Fruit fly (Drosophila melanogaster) whole organism, pupa: ENCODE results near the gene Or85a.

Experiments
- CG10348 ChIP-seq: fragments of 200-800 bp; sonication (Bioruptor generic); IDR thresholded peaks from 2 replicates; pipeline ENCODE4 v1.3.6; 2022; ENCODE audit warnings: missing biosample characterization, missing genetic modification characterization
- CG12605 ChIP-seq: fragments of 200-800 bp; sonication (Bioruptor generic); IDR thresholded peaks from 2 replicates; pipeline ENCODE4 v1.3.6; 2022; ENCODE audit warnings: missing biosample characterization, missing genetic modification characterization
- CG13204 ChIP-seq: fragments of 200-800 bp; sonication (Bioruptor generic); optimal IDR thresholded peaks from 2 replicates; lab custom pipeline; 2018; ENCODE audit warnings: missing biosample characterization, mild to moderate bottlenecking, missing genetic modification characterization, moderate library complexity
- CG14655 ChIP-seq: fragments of 200-800 bp; sonication (Bioruptor generic); optimal IDR thresholded peaks from 3 replicates; lab custom pipeline; 2017; ENCODE audit warnings: mild to moderate bottlenecking, missing biosample characterization, missing genetic modification reagents, missing genetic modification characterization
- CG15710 ChIP-seq: fragments of 200-800 bp; sonication (Bioruptor generic); optimal IDR thresholded peaks from 2 replicates; lab custom pipeline; 2018; ENCODE audit warnings: missing biosample characterization, mild to moderate bottlenecking, missing genetic modification characterization, moderate library complexity
- CG17806 ChIP-seq: fragments of 200-800 bp; sonication (Bioruptor generic); optimal IDR thresholded peaks from 2 replicates; lab custom pipeline; 2018; ENCODE audit warnings: missing biosample characterization, mild to moderate bottlenecking, missing genetic modification characterization, moderate library complexity
- CG32121 ChIP-seq: fragments of 200-800 bp; sonication (Bioruptor generic); IDR thresholded peaks from 2 replicates; pipeline ENCODE4 v1.3.6; 2022; ENCODE audit warnings: missing biosample characterization, missing genetic modification characterization
- CG34367 ChIP-seq: fragments of 200-800 bp; sonication (Bioruptor generic); optimal IDR thresholded peaks from 2 replicates; lab custom pipeline; 2018; ENCODE audit warnings: missing biosample characterization, mild to moderate bottlenecking, missing genetic modification characterization
- CG4496 ChIP-seq: fragments of 200-800 bp; sonication (Bioruptor generic); IDR thresholded peaks from 3 replicates; pipeline ENCODE4 v1.3.6; 2022; ENCODE audit warnings: missing biosample characterization, missing genetic modification characterization
- CG8159 ChIP-seq: fragments of 200-800 bp; sonication (Bioruptor generic); optimal IDR thresholded peaks from 3 replicates; lab custom pipeline; 2018; ENCODE audit warnings: missing biosample characterization, mild to moderate bottlenecking, missing genetic modification characterization, moderate library complexity
- CG8301 ChIP-seq: fragments of 200-800 bp; sonication (Bioruptor generic); optimal IDR thresholded peaks from 2 replicates; lab custom pipeline; 2018; ENCODE audit warnings: missing biosample characterization, mild to moderate bottlenecking, missing genetic modification characterization
- CG9948 ChIP-seq: fragments of 200-800 bp; sonication (Bioruptor generic); optimal IDR thresholded peaks from 2 replicates; lab custom pipeline; 2018; ENCODE audit warnings: missing biosample characterization, mild to moderate bottlenecking, missing genetic modification characterization, moderate library complexity
- D1 ChIP-seq: fragments of 200-800 bp; sonication (Bioruptor generic); optimal IDR thresholded peaks from 2 replicates; lab custom pipeline; 2018; ENCODE audit warnings: missing biosample characterization, mild to moderate bottlenecking, missing genetic modification characterization, moderate library complexity
- EcR ChIP-seq: fragments of 200-800 bp; sonication (Bioruptor generic); optimal IDR thresholded peaks from 3 replicates; lab custom pipeline; 2019; ENCODE audit warnings: missing biosample characterization, missing genetic modification characterization, mild to moderate bottlenecking, moderate library complexity, missing genetic modification reagents
- Ets98B ChIP-seq: fragments of 200-800 bp; sonication (Bioruptor generic); IDR thresholded peaks from 2 replicates; pipeline ENCODE4 v1.3.6; 2022; ENCODE audit warnings: missing biosample characterization, missing genetic modification characterization
- Pif1A ChIP-seq: fragments of 200-800 bp; sonication (Bioruptor generic); optimal IDR thresholded peaks from 3 replicates; lab custom pipeline; 2016; ENCODE audit warnings: missing biosample characterization, missing genetic modification characterization
- Pif1B ChIP-seq: fragments of 200-800 bp; sonication (Bioruptor generic); optimal IDR thresholded peaks from 3 replicates; lab custom pipeline; 2016; ENCODE audit warnings: missing biosample characterization, missing genetic modification characterization
- Snoo ChIP-seq: fragments of 200-800 bp; sonication (Bioruptor generic); optimal IDR thresholded peaks from 3 replicates; lab custom pipeline; 2017; ENCODE audit warnings: missing biosample characterization, mild to moderate bottlenecking, missing genetic modification characterization, inconsistent platforms
- fd96Ca ChIP-seq: fragments of 200-800 bp; sonication (Bioruptor generic); IDR thresholded peaks from 3 replicates; pipeline ENCODE4 v1.3.6; 2022; ENCODE audit warnings: missing biosample characterization, missing genetic modification characterization
- gl ChIP-seq: fragments of 200-800 bp; sonication (Bioruptor generic); optimal IDR thresholded peaks from 2 replicates; lab custom pipeline; 2018; ENCODE audit warnings: missing biosample characterization, mild to moderate bottlenecking, missing genetic modification characterization
- rn ChIP-seq: fragments of 200-800 bp; sonication (Bioruptor generic); IDR thresholded peaks from 2 replicates; pipeline ENCODE4 v1.3.6; 2022; ENCODE audit warnings: missing biosample characterization, missing genetic modification characterization

Or85a gene

DNA sequence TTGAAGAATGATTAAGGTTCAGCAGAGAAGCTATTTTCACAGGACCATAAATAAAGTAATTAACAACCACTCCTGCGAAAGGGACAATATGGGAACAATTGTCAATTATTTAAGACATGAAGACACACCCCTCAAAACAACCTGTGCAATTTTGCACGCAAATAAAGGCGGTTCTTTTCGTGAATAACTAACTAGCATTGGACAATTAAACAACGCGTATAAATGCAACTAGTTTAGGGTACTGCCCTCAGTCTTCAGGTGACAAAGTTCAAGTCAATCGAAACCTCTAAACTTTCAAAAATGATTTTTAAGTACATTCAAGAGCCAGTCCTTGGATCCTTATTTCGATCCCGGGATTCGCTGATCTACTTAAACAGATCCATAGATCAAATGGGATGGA, at the start of gene Or85a:
Gene Or85a, plus strand, starts transcription at position 301 of the 400 bp plus-strand sequence.
- TF ChIP-seq Snoo (no peak), CG32121 (GFP tag; lab: Robert Waterston, UW) (no peak), CG12605 (GFP tag; lab: Robert Waterston, UW) (no peak), gl (tag; lab: Kevin White, UChicago) (no peak), CG10348 (GFP tag; lab: Robert Waterston, UW) (no peak), CG4496 (GFP tag; lab: Robert Waterston, UW) (no peak), CG15710 (tag; lab: Kevin White, UChicago) (no peak), CG9948 (tag; lab: Kevin White, UChicago) (no peak), CG13204 (GFP tag; lab: Kevin White, UChicago) (no peak), rn (GFP tag; lab: Robert Waterston, UW) (no peak), CG8301 (tag; lab: Kevin White, UChicago) (no peak), Pif1B (GFP tag; lab: Kevin White, UChicago) (no peak)

DNA sequence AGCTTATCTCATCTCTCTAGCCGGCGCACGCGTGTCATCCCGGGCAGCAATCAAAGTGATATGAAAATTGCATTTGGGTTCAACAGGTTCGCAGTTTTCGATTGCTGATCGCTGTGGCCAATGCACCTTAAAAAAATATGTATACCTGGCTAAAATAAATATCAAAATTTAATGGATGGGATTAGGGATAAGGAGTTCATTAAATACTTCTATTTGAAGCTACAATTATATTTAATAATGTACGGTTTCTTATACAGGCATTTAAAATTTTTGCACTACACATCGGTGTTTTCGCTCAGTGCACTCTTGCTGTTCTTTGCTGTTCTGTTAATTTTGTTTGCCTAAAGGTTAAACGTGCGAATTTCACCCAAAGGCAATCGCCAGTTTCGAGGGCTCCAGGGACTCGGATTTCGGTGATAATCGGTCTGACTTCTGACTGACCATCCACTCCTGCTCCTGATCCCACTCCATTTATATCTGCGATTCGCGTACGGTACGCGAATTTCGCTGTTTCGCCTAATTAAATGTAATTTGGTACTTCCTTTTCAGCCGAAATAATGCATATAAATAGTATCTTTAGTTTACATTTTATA, 48.9 kb upstream of the Or85a start:
- TF ChIP-seq Pif1A (GFP tag; lab: Kevin White, UChicago) (no peak), D1 (tag; lab: Kevin White, UChicago) (no peak), Snoo (peak; percentile 56), CG14655 (GFP tag; lab: Kevin White, UChicago) (no peak), CG8301 (tag; lab: Kevin White, UChicago) (no peak), CG8159 (tag; lab: Kevin White, UChicago) (no peak), rn (GFP tag; lab: Robert Waterston, UW) (no peak), CG12605 (GFP tag; lab: Robert Waterston, UW) (no peak), EcR (GFP tag; lab: Kevin White, UChicago) (no peak)

DNA sequence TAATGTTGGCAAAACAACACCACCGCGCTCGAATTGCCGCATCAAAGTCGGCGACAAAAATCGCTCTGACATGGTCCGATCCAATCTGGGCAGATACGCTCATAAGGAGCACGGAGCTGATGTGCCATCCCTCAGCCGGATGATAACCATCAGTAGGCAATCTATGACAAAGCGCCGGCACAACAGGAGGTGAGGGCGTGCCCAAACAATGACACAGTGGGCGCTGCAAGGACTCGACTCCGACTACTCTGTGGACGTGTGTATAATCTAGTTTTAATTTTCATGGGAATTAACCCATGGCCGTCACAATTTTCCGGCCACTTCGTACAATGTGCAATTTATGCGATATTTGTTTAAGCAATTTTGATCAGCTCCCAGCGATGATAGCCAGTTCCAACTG, 46.5 kb upstream of the Or85a start:
- TF ChIP-seq CG8301 (tag; lab: Kevin White, UChicago) (no peak), Pif1A (GFP tag; lab: Kevin White, UChicago) (no peak), CG10348 (GFP tag; lab: Robert Waterston, UW) (no peak), CG8159 (tag; lab: Kevin White, UChicago) (no peak), CG9948 (tag; lab: Kevin White, UChicago) (no peak)

DNA sequence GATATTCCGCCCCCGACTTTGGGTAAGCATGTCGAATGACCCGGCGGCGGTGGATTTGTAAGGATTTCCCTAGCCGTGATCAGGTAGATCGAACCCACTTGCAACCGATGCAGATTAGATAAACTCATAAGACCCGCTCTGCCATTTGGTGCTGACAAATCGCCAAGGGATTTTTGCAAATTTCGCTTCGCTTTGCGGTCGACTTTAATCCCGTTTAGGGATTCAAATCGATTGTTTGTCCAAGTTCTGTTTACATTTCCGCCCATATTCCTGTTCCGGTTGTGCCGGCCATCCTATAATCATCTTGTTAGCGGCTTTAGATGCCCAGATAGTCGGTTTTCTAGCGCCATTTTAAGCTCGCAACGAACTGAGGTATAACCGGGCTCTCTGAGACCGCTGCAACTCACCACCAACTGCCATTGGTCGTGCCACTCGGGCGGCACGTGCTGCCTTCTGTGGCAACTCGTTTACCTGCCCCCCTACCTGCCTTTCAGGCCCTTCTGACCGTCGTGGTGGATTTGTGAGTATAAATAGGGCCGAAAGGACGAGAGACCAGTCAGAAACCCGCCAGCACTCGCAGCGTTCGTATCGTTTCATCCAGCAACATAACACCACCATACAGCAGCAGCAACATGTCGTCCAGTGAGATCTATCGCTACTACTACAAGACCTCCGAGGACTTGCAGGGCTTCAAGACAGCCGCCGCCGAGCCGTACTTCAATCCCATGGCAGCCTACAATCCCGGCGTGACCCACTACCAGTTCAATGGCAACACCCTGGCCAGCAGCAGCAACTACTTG, 43.9 kb upstream of the Or85a start, which contains the start of gene ato:
Gene ato, plus strand, starts transcription at position 559 of the 800 bp plus-strand sequence.
- TF ChIP-seq D1 (tag; lab: Kevin White, UChicago) (no peak), CG13204 (GFP tag; lab: Kevin White, UChicago) (peak; percentile 18)

DNA sequence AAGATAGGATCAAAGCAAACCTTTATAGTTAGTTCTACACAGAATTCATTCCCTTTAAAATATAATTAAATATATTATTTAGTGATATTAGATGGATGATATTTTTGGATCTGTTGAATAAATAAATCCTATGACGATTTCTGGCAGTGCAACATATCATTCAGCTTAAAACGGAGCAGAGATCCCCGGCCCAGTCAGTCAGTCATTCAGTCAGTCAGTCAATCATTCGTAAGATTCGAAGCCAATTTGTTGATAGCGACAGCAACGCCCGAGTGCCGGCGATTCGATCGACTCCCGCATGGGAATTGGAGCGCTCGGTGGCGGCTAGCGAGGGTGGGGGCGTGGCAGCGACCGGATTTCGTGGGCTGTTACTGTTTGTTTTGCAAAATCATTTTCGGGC, 41.6 kb upstream of the Or85a start:
- no peak for TF ChIP-seq EcR (GFP tag; lab: Kevin White, UChicago)
- no peak for TF ChIP-seq CG8159 (tag; lab: Kevin White, UChicago)
- TF ChIP-seq CG10348 (GFP tag; lab: Robert Waterston, UW): no peak
- TF ChIP-seq rn (GFP tag; lab: Robert Waterston, UW): no peak
- no peak for TF ChIP-seq Ets98B (GFP tag; lab: Robert Waterston, UW)
- TF ChIP-seq CG32121 (GFP tag; lab: Robert Waterston, UW): no peak
- TF ChIP-seq CG17806: no peak
- no peak for TF ChIP-seq CG15710 (tag; lab: Kevin White, UChicago)
- no peak for TF ChIP-seq Pif1B (GFP tag; lab: Kevin White, UChicago)
- no peak for TF ChIP-seq fd96Ca (GFP tag; lab: Robert Waterston, UW)
- TF ChIP-seq gl (tag; lab: Kevin White, UChicago): no peak
- no peak for TF ChIP-seq Snoo
- TF ChIP-seq CG12605 (GFP tag; lab: Robert Waterston, UW): no peak
- no peak for TF ChIP-seq D1 (tag; lab: Kevin White, UChicago)
- no peak for TF ChIP-seq CG4496 (GFP tag; lab: Robert Waterston, UW)
- no peak for TF ChIP-seq CG13204 (GFP tag; lab: Kevin White, UChicago)
- no peak for TF ChIP-seq CG34367 (tag; lab: Kevin White, UChicago)
- TF ChIP-seq, all 21 proteins: peak for 0

DNA sequence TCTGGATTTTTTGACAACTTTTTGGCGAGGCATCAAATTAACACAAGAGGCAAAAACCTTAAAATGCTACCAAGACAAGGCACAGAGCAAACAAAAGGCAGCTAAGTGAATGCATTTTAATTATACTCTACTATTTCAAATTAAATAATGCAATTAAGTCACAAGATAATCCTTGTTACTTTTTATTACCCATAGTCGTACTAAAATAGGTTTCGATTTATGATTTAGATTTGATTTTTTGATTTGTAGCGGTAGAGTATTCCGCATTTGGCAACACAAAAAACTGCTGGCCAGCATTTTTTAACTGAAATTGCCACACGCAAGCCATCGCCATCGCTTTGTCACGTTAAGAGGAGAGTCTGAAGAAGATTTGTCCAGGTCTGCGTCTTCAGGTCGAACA, 38.8 kb upstream of the Or85a start:
- TF ChIP-seq Pif1A (GFP tag; lab: Kevin White, UChicago): no peak
- peak; percentile 13 for TF ChIP-seq Snoo
- TF ChIP-seq D1 (tag; lab: Kevin White, UChicago): no peak
